Worm (Caenorhabditis elegans) whole organism, early embryonic: Measurements from ENCODE around the gene srm-4.

Source experiments
- F13C5.2 ChIP-seq: sonication (generic microtip); optimal IDR thresholded peaks from 2 replicates; lab custom pipeline; 2017; ENCODE audit warnings: mild to moderate bottlenecking, missing genetic modification characterization, inconsistent platforms, missing compliant biosample characterization
- ama-1 ChIP-seq: fragments of 150-350 bp; optimal IDR thresholded peaks from 2 replicates; lab custom pipeline; 2014
- ceh-13 ChIP-seq: fragments of 200-800 bp; sonication (Bioruptor generic); optimal IDR thresholded peaks from 2 replicates; lab custom pipeline; 2018; ENCODE audit warnings: mild to moderate bottlenecking, missing genetic modification characterization, missing compliant biosample characterization
- hmg-4 ChIP-seq: fragments of 200-800 bp; sonication (Bioruptor generic); optimal IDR thresholded peaks from 2 replicates; lab custom pipeline; 2018; ENCODE audit warnings: mild to moderate bottlenecking, missing genetic modification characterization, missing compliant biosample characterization
- tbx-11 ChIP-seq: fragments of 200-800 bp; sonication (Bioruptor generic); IDR thresholded peaks from 2 replicates; pipeline ENCODE4 v1.3.6; 2022; ENCODE audit warnings: missing genetic modification characterization, missing compliant biosample characterization

DNA sequence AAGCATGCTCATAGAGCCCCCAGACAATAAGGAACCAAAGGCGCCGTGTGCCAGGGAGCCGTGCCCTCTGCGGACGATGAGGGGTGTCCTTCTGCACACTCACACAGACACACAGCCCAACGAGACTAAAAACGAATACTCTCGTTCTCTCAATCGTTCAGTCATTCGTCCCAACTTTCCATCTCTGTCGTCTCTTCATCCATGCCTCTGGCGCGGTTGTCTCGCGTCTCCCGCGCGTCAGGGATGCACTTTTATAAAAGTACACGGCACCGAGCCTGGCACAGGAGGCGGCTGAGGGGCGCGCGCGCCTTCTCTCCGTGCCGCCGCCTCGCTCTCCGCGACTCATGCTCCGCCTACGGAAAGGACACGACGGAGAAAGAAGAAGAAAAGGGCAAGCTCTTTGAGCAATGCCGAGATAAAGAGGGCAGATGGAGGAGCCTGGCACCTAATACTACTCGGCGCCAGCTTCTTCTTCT is 33.3 kb downstream of the srm-4 start:
- TF ChIP-seq tbx-11 (GFP tag; lab: Robert Waterston, UW) (no peak), F13C5.2 (tag; lab: Kevin White, UChicago) (no peak), ama-1 (lab: Kevin White, UChicago) (no peak), hmg-4 (no peak), ceh-13 (GFP tag; lab: Kevin White, UChicago) (no peak)
